Fruit fly (Drosophila melanogaster): ENCODE data around the gene Vps24.

The Vps24 gene

dm6 chr3R:4307664-4308416 is 2.9 kb downstream of the Vps24 start, which contains the start of gene MP1:
MP1 (plus strand) TSS chr3R:4307908.
- peak; percentile 73 for TF ChIP-seq CG3163 (GFP tag; optimal IDR thresholded peaks at IDR 0.05)
- peak; percentile 65 to 69 for TF ChIP-seq Trl (optimal IDR thresholded peaks at IDR 0.05)
- TF ChIP-seq Trl (GFP tag; optimal IDR thresholded peaks at IDR 0.05), result no peak
- no peak for TF ChIP-seq MESR4 (GFP tag; optimal IDR thresholded peaks at IDR 0.05)
- peak; percentile 71 for TF ChIP-seq sens (GFP tag)
- TF ChIP-seq CG8290 (GFP tag; optimal IDR thresholded peaks at IDR 0.05), result no peak
- peak in 1 of 2 experiments; percentile 13 for TF ChIP-seq CG8290 (tag; optimal IDR thresholded peaks at IDR 0.05)
- TF ChIP-seq Sry-δ (GFP tag; optimal IDR thresholded peaks at IDR 0.05), result no peak
- 0 out of 2 replicates have a peak, but pooled peaks have one; percentile 7 for TF ChIP-seq bbx (GFP tag; IDR thresholded peaks at IDR 0.05; ENCODE audit: partially characterized antibody)
- peak; percentile 69; the same call in 2 of the 4 replicates for TF ChIP-seq chinmo (GFP tag; IDR thresholded peaks at IDR 0.05; ENCODE audit: partially characterized antibody)
- no peak for TF ChIP-seq Myb (GFP tag; optimal IDR thresholded peaks at IDR 0.05)
- peak; percentile 49 for TF ChIP-seq CG13894 (tag; optimal IDR thresholded peaks at IDR 0.05)
- no peak for TF ChIP-seq shn (GFP tag; optimal IDR thresholded peaks at IDR 0.05)
- no peak for TF ChIP-seq CG11247 (GFP tag; IDR thresholded peaks at IDR 0.05)
- peak; percentile 73 for TF ChIP-seq nom (GFP tag; optimal IDR thresholded peaks at IDR 0.05)
- no peak for TF ChIP-seq CG3726 (GFP tag; IDR thresholded peaks at IDR 0.05)
- peak; percentile 36; the same call in 1 of the 2 replicates for TF ChIP-seq CG13287 (GFP tag; IDR thresholded peaks at IDR 0.05; ENCODE audit: partially characterized antibody)
- no peak for TF ChIP-seq CG13424 (tag; optimal IDR thresholded peaks at IDR 0.05)
- TF ChIP-seq CG31441 (GFP tag; IDR thresholded peaks at IDR 0.05), result no peak
- TF ChIP-seq CG17359 (tag; optimal IDR thresholded peaks at IDR 0.05), result no peak
- TF ChIP-seq CG2116 (GFP tag; optimal IDR thresholded peaks at IDR 0.05), result no peak
- TF ChIP-seq CG15696 (tag; optimal IDR thresholded peaks at IDR 0.05), result no peak
- no peak for TF ChIP-seq Hr78 (GFP tag; optimal IDR thresholded peaks at IDR 0.05)
- no peak for TF ChIP-seq MTF-1 (GFP tag; optimal IDR thresholded peaks at IDR 0.05; ENCODE audit: borderline replicate concordance)
- peak; percentile 21 for TF ChIP-seq lab (GFP tag; optimal IDR thresholded peaks at IDR 0.05)
- peak; percentile 45 for TF ChIP-seq CG3995 (GFP tag; optimal IDR thresholded peaks at IDR 0.05)
- TF ChIP-seq Med (GFP tag), result peak; percentile 82
- TF ChIP-seq CG13624 (GFP tag; optimal IDR thresholded peaks at IDR 0.05), result no peak
- no peak for TF ChIP-seq bcd (GFP tag; optimal IDR thresholded peaks at IDR 0.05)
- peak; percentile 23; the same call in 1 of the 2 replicates for TF ChIP-seq sna (GFP tag; IDR thresholded peaks at IDR 0.05; ENCODE audit: partially characterized antibody)
- TF ChIP-seq sug (tag; optimal IDR thresholded peaks at IDR 0.05), result peak; percentile 46
- peak; percentile 3 for TF ChIP-seq Hand (GFP tag; optimal IDR thresholded peaks at IDR 0.05)
- TF ChIP-seq CG12104 (GFP tag; optimal IDR thresholded peaks at IDR 0.05), result no peak
- TF ChIP-seq CG10543 (GFP tag; optimal IDR thresholded peaks at IDR 0.05), result peak; percentile 26
- no peak for TF ChIP-seq H15 (GFP tag; IDR thresholded peaks at IDR 0.05)
- TF ChIP-seq CG6813 (GFP tag; optimal IDR thresholded peaks at IDR 0.05), result no peak
- TF ChIP-seq CG34376 (GFP tag; optimal IDR thresholded peaks at IDR 0.05), result peak; percentile 79
- TF ChIP-seq CG11695 (GFP tag; IDR thresholded peaks at IDR 0.05), result 0 out of 3 replicates have a peak, but pooled peaks have one; percentile 12
- TF ChIP-seq Ssrp (tag; optimal IDR thresholded peaks at IDR 0.05), result no peak
- TF ChIP-seq Bdp1 (GFP tag; optimal IDR thresholded peaks at IDR 0.05), result no peak
- no peak for TF ChIP-seq pan (optimal IDR thresholded peaks at IDR 0.05)
- TF ChIP-seq pan (GFP tag; optimal IDR thresholded peaks at IDR 0.05 in 1 of 2, IDR thresholded peaks at IDR 0.05 in 1 of 2), result no peak
- peak; percentile 47 for TF ChIP-seq pros (GFP tag; optimal IDR thresholded peaks at IDR 0.05)
- no peak for TF ChIP-seq gce (GFP tag; IDR thresholded peaks at IDR 0.05)
- TF ChIP-seq Fer1 (GFP tag; optimal IDR thresholded peaks at IDR 0.05), result peak; percentile 19
- TF ChIP-seq dmrt99B (tag; optimal IDR thresholded peaks at IDR 0.05), result no peak
- no peak for TF ChIP-seq CG32772 (GFP tag; IDR thresholded peaks at IDR 0.05)
- no peak for TF ChIP-seq CG16779 (GFP tag; IDR thresholded peaks at IDR 0.05)
- peak; percentile 59; the same call in 1 of the 3 replicates for TF ChIP-seq CG2199 (GFP tag; IDR thresholded peaks at IDR 0.05)
